Worm (Caenorhabditis elegans) whole organism, L2 larva: ENCODE results near the gene nas-25.

Experiments used
- snpc-4 ChIP-seq: fragments of 150-350 bp; optimal IDR thresholded peaks from 2 replicates; lab custom pipeline; 2014; ENCODE audit warnings: missing biosample characterization, missing genetic modification characterization
- ztf-11 ChIP-seq: sonication (generic microtip); optimal IDR thresholded peaks from 2 replicates; lab custom pipeline; 2017; ENCODE audit warnings: missing biosample characterization, missing genetic modification characterization

The nas-25 gene

ce11 chrII:8877032-8877985, 51.4 kb downstream of the nas-25 start:
- no peak for TF ChIP-seq ztf-11 (tag; lab: Kevin White, UChicago)
- TF ChIP-seq snpc-4 = peak; percentile 67
